Worm (Caenorhabditis elegans): Measurements from ENCODE around the gene B0554.1.

B0554.1 gene

DNA sequence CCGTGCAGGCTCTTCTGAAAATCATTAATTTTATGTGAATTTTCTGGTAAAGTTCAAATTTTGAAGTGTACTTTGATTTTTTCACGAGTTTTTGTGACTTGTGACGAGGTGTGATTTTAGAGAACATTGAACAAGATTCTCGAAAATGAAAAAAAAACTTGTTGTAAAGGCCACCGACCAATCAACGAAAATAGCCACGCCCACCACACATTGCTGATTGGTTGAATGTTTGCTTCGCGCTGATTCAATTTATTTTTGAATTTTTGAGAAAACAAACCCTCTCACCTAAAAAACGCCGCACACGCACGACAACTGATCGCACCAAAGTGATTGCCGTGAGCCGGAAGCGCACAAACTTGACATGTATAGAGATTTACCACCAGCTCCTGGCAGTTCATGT, 44.7 kb downstream of the B0554.1 start:
- no peak for TF ChIP-seq elt-3 (tag; optimal IDR thresholded peaks at IDR 0.05)
- no peak for TF ChIP-seq nhr-77 (tag; optimal IDR thresholded peaks at IDR 0.05)
- no peak for TF ChIP-seq crh-2 (tag; optimal IDR thresholded peaks at IDR 0.05)
- no peak for TF ChIP-seq skn-1 (tag; optimal IDR thresholded peaks at IDR 0.05)
- TF ChIP-seq nhr-129 (tag; optimal IDR thresholded peaks at IDR 0.05) = no peak
- TF ChIP-seq unc-39 (tag; optimal IDR thresholded peaks at IDR 0.05) = no peak
- no peak for TF ChIP-seq F13H6.1 (tag; optimal IDR thresholded peaks at IDR 0.05)
- no peak for TF ChIP-seq blmp-1 (tag; optimal IDR thresholded peaks at IDR 0.05; ENCODE audit: insufficient read depth)
- no peak for TF ChIP-seq fos-1 (tag; optimal IDR thresholded peaks at IDR 0.05)
- no peak for TF ChIP-seq peb-1 (tag; optimal IDR thresholded peaks at IDR 0.05)
- no peak for TF ChIP-seq egl-27 (tag; optimal IDR thresholded peaks at IDR 0.05)

DNA sequence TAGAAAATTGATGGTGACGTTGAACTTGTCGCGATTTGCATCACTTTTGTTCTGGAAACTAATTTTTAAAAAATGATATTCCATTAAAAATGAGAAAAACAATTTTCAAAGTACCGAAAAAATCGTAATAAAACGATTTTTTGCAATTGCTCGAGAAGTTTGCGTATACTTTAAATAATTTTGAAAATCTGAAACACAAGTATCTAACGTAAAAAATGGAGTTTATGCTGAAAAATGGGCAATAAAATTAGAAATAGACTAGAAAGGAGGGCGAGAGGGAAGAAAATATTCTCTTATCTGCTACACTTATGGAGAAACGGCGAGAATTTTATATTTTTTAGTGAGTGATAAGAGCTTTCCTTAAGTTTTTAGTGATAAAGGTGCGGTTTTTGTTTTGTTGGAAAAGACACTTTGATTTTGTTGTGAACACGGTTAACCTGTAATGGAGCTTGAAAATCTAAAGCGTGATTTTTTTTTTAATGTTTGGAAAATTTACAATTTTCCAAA, 45.1 kb downstream of the B0554.1 start, which contains the start of gene nhr-130:
Gene nhr-130, minus strand, starts transcription at position 51 of the 507 bp plus-strand sequence.
- TF ChIP-seq sma-9 (GFP tag; optimal IDR thresholded peaks at IDR 0.05) = peak; percentile 35
- TF ChIP-seq sma-9 (tag; optimal IDR thresholded peaks at IDR 0.05) = no peak
- TF ChIP-seq elt-3 (tag; optimal IDR thresholded peaks at IDR 0.05) = no peak
- peak; percentile 62 for TF ChIP-seq fos-1 (tag; optimal IDR thresholded peaks at IDR 0.05)
- TF ChIP-seq gmeb-1 (tag; optimal IDR thresholded peaks at IDR 0.05) = peak; percentile 23
- TF ChIP-seq R02D3.7 (tag; optimal IDR thresholded peaks at IDR 0.05) = no peak
- TF ChIP-seq unc-55 (GFP tag; optimal IDR thresholded peaks at IDR 0.05) = no peak
- no peak for TF ChIP-seq peb-1 (tag; optimal IDR thresholded peaks at IDR 0.05)

DNA sequence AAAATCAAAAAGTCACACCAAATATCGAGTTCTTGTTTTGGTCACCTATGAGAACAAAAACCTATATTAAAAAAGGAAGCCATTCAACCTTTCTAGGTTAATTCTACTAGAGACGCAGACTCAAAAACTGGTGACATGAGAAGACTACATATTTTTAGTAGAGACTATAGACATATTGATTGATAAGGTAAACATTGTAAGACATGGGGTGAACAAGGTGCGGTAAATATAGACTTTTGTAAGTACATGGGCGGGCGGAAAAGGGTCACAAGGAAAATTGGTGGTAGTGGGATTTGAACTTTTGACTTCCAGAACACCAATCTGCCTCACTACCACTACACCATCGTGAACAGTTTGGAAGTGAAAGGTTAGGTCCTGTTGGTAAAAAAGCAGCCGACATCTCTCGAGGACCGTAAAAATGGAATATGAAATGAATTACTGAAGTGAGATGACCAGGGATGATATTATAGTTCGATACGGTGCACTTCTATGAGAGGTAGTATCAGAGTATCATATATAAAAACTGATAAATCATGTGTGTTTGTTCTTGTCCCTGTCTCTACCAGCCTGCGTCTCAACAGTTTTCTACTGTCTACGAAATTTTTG, 46.2 kb downstream of the B0554.1 start, which contains the start of gene nhr-212:
Gene nhr-212, plus strand, starts transcription at position 573 of the 606 bp plus-strand sequence.
- peak; percentile 20 for TF ChIP-seq F13H6.1 (tag; optimal IDR thresholded peaks at IDR 0.05)
- no peak for TF ChIP-seq nhr-77 (tag; optimal IDR thresholded peaks at IDR 0.05)
- TF ChIP-seq egl-27 (tag; optimal IDR thresholded peaks at IDR 0.05) = no peak
- peak; percentile 60 for TF ChIP-seq sma-9 (GFP tag; optimal IDR thresholded peaks at IDR 0.05)
- no peak for TF ChIP-seq sma-9 (tag; optimal IDR thresholded peaks at IDR 0.05)
- TF ChIP-seq sma-3 (GFP tag; optimal IDR thresholded peaks at IDR 0.05) = peak; percentile 29

DNA sequence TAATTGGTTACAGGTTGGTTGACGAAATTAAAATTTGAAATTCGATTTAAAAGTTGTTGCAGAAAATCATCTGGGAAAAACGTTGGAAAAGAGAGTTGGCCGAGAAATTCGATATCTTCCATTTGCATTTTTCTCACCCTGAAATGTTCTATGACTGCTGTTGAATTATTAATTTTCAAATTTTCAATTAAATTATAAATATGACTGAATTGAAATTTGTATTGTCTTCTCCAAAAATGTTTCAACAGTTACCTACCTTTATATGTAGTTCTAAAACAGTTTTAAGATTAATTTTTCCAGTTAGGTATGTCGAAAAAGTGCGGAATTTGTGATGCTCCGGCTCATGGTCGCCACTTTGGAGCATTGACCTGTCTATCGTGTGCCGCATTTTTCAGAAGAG, 48.5 kb downstream of the B0554.1 start, which contains the start of gene nhr-211:
Gene nhr-211, plus strand, starts transcription at position 301 of the 400 bp plus-strand sequence.
- TF ChIP-seq sma-3 (GFP tag; optimal IDR thresholded peaks at IDR 0.05) (no peak), lin-13 (GFP tag; optimal IDR thresholded peaks at IDR 0.05) (no peak), elt-3 (tag; optimal IDR thresholded peaks at IDR 0.05) (no peak), alr-1 (tag; optimal IDR thresholded peaks at IDR 0.05) (no peak), zag-1 (tag; optimal IDR thresholded peaks at IDR 0.05) (no peak), R02D3.7 (tag; optimal IDR thresholded peaks at IDR 0.05) (no peak), dmd-4 (tag; optimal IDR thresholded peaks at IDR 0.05) (no peak), lsy-2 (tag; optimal IDR thresholded peaks at IDR 0.05) (no peak), nhr-10 (tag; optimal IDR thresholded peaks at IDR 0.05) (no peak), unc-55 (GFP tag; optimal IDR thresholded peaks at IDR 0.05) (no peak), unc-39 (tag; optimal IDR thresholded peaks at IDR 0.05) (no peak), ceh-82 (tag; optimal IDR thresholded peaks at IDR 0.05) (no peak)

DNA sequence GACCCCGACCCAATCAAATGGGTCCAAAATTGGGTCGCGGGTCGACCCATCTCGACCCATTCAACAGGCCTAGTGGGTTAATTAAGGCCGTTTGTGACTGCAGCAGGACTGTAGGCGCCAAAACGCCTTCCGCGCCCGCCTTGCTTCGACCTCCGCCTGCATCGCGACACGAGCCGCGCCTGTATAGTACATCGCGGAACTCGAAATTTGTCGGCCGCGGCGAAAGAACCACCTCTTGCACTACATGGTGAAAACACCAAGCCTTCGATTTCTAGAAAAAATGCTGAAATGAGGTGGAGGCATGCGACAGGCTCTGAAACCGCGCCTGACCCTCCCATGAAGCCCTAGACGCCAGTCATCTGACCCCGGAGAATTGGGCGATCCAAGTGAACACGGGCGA, 49.8 kb downstream of the B0554.1 start:
- no peak for TF ChIP-seq lin-13 (GFP tag; optimal IDR thresholded peaks at IDR 0.05)
- TF ChIP-seq zag-1 (tag; optimal IDR thresholded peaks at IDR 0.05) = no peak
- no peak for TF ChIP-seq nhr-21 (tag; optimal IDR thresholded peaks at IDR 0.05)
- no peak for TF ChIP-seq ZK546.5 (tag; optimal IDR thresholded peaks at IDR 0.05)
- TF ChIP-seq ama-1 (optimal IDR thresholded peaks at IDR 0.05) = no peak
- TF ChIP-seq C34F6.9 (tag; optimal IDR thresholded peaks at IDR 0.05) = no peak
- TF ChIP-seq mbf-1 (tag; optimal IDR thresholded peaks at IDR 0.05) = no peak
- TF ChIP-seq blmp-1 (tag; optimal IDR thresholded peaks at IDR 0.05; ENCODE audit: insufficient read depth) = no peak
- no peak for TF ChIP-seq ceh-16 (tag; optimal IDR thresholded peaks at IDR 0.05)
- TF ChIP-seq F13H6.1 (tag; optimal IDR thresholded peaks at IDR 0.05) = no peak
- no peak for TF ChIP-seq nhr-11 (tag; optimal IDR thresholded peaks at IDR 0.05)
- no peak for TF ChIP-seq nhr-23 (tag; optimal IDR thresholded peaks at IDR 0.05)
- TF ChIP-seq ztf-4 (tag; optimal IDR thresholded peaks at IDR 0.05) = no peak
- no peak for TF ChIP-seq snpc-4 (tag; optimal IDR thresholded peaks at IDR 0.05)
- TF ChIP-seq R02D3.7 (tag; optimal IDR thresholded peaks at IDR 0.05) = no peak
- TF ChIP-seq nhr-25 (tag; optimal IDR thresholded peaks at IDR 0.05) = no peak
- TF ChIP-seq aly-2 (tag; optimal IDR thresholded peaks at IDR 0.05) = no peak
- TF ChIP-seq nhr-129 (tag; optimal IDR thresholded peaks at IDR 0.05) = no peak

All from whole organism, L2 larva.